Fruit fly (Drosophila melanogaster) whole organism, embryonic: ENCODE results near the gene Naa20A.
A peak's percentile ranks its signal among the peaks of the same experiment; 100 is the strongest.

Source experiments
- CG10267 ChIP-seq: fragments of 200-800 bp; sonication (Bioruptor generic); optimal IDR thresholded peaks from 2 replicates; lab custom pipeline; 2018; ENCODE audit warnings: missing biosample characterization, mild to moderate bottlenecking, missing genetic modification characterization, moderate library complexity
- CG11093 ChIP-seq: fragments of 200-800 bp; sonication (Bioruptor generic); IDR thresholded peaks from 3 replicates; pipeline ENCODE4 v1.3.6; 2022; ENCODE audit warnings: missing biosample characterization, missing genetic modification characterization
- CG11247 ChIP-seq: fragments of 200-800 bp; sonication (Bioruptor generic); IDR thresholded peaks from 2 replicates; pipeline ENCODE4 v1.3.6; 2022; ENCODE audit warnings: missing biosample characterization, missing genetic modification characterization
- CG12299 ChIP-seq: fragments of 200-800 bp; sonication (Bioruptor generic); optimal IDR thresholded peaks from 2 replicates; lab custom pipeline; 2018; ENCODE audit warnings: missing biosample characterization, mild to moderate bottlenecking, missing genetic modification characterization
- CG12942 ChIP-seq: fragments of 200-800 bp; sonication (Bioruptor generic); optimal IDR thresholded peaks from 3 replicates; lab custom pipeline; 2016; ENCODE audit warnings: missing biosample characterization, missing genetic modification characterization
- CG16813 ChIP-seq: fragments of 200-800 bp; sonication (Bioruptor generic); IDR thresholded peaks from 3 replicates; pipeline ENCODE4 v1.3.6; 2022; ENCODE audit warnings: missing biosample characterization, missing genetic modification characterization; ENCODE audit not compliant: partially characterized antibody
- CG1792 ChIP-seq: fragments of 200-800 bp; sonication (Bioruptor generic); optimal IDR thresholded peaks from 2 replicates; lab custom pipeline; 2016; ENCODE audit warnings: missing biosample characterization, missing genetic modification characterization
- CG2889 ChIP-seq: fragments of 200-800 bp; sonication (Bioruptor generic); IDR thresholded peaks from 3 replicates; pipeline ENCODE4 v1.3.6; 2022; ENCODE audit warnings: missing biosample characterization, missing genetic modification characterization
- CG32772 ChIP-seq: fragments of 200-800 bp; sonication (Bioruptor generic); IDR thresholded peaks from 2 replicates; pipeline ENCODE4 v1.3.6; 2022; ENCODE audit warnings: missing biosample characterization, missing genetic modification characterization
- CG34224 ChIP-seq: fragments of 200-800 bp; sonication (Bioruptor generic); IDR thresholded peaks from 3 replicates; pipeline ENCODE4 v1.3.6; 2022; ENCODE audit warnings: missing biosample characterization, missing genetic modification characterization; ENCODE audit not compliant: partially characterized antibody
- CG42726 ChIP-seq: fragments of 200-800 bp; sonication (Bioruptor generic); IDR thresholded peaks from 2 replicates; pipeline ENCODE4 v1.3.6; 2022; ENCODE audit warnings: missing biosample characterization, missing genetic modification characterization; ENCODE audit not compliant: partially characterized antibody
- CG6689 ChIP-seq: fragments of 200-800 bp; sonication (Bioruptor generic); IDR thresholded peaks from 2 replicates; pipeline ENCODE4 v1.3.6; 2022; ENCODE audit warnings: missing biosample characterization, missing genetic modification characterization
- CG8089 ChIP-seq: fragments of 200-800 bp; sonication (Bioruptor generic); optimal IDR thresholded peaks from 3 replicates; lab custom pipeline; 2016; ENCODE audit warnings: missing biosample characterization, missing genetic modification characterization
- CG8290 ChIP-seq, 3 experiments: fragments of 200-800 bp; sonication (Bioruptor generic); optimal IDR thresholded peaks; 2 replicates each; lab custom pipeline; 2016 to 2019; ENCODE audit warnings: missing biosample characterization in 3 of 3, missing genetic modification characterization in 3 of 3, mild to moderate bottlenecking in 2 of 3, moderate library complexity in 1 of 3
- CG8359 ChIP-seq: fragments of 200-800 bp; sonication (Bioruptor generic); optimal IDR thresholded peaks from 2 replicates; lab custom pipeline; 2017; ENCODE audit warnings: missing biosample characterization, mild to moderate bottlenecking, missing genetic modification characterization, borderline replicate concordance
- CG8388 ChIP-seq: fragments of 200-800 bp; sonication (Bioruptor generic); optimal IDR thresholded peaks from 2 replicates; lab custom pipeline; 2019; ENCODE audit warnings: missing biosample characterization, mild to moderate bottlenecking, missing genetic modification characterization, moderate library complexity
- CG9215 ChIP-seq: fragments of 200-800 bp; sonication (Bioruptor generic); IDR thresholded peaks from 2 replicates; pipeline ENCODE4 v1.3.6; 2022; ENCODE audit warnings: missing biosample characterization, missing genetic modification characterization
- CHES-1-like ChIP-seq: fragments of 200-800 bp; sonication (Bioruptor generic); optimal IDR thresholded peaks from 2 replicates; lab custom pipeline; 2016; ENCODE audit warnings: missing biosample characterization, missing genetic modification characterization
- Dad ChIP-seq: fragments of 200-800 bp; sonication (Bioruptor generic); optimal IDR thresholded peaks from 3 replicates; lab custom pipeline; 2016; ENCODE audit warnings: missing biosample characterization, missing genetic modification characterization
- E2f1 ChIP-seq: fragments of 200-800 bp; sonication (Bioruptor generic); IDR thresholded peaks from 2 replicates; pipeline ENCODE4 v1.3.6; 2022; ENCODE audit warnings: missing biosample characterization, missing genetic modification characterization
- HHEX ChIP-seq: fragments of 200-800 bp; sonication (Bioruptor generic); optimal IDR thresholded peaks from 3 replicates; lab custom pipeline; 2017; ENCODE audit warnings: missing biosample characterization, mild to moderate bottlenecking, missing genetic modification characterization, missing genetic modification reagents
- HLH54F ChIP-seq: fragments of 200-800 bp; sonication (Bioruptor generic); optimal IDR thresholded peaks from 3 replicates; lab custom pipeline; 2016; ENCODE audit warnings: missing biosample characterization, missing genetic modification characterization
- Kr ChIP-seq: fragments of 200-800 bp; sonication (Bioruptor generic); optimal IDR thresholded peaks from 2 replicates; lab custom pipeline; 2017; ENCODE audit warnings: missing biosample characterization, mild to moderate bottlenecking, missing genetic modification characterization
- Mad ChIP-seq: fragments of 200-800 bp; sonication (Bioruptor generic); optimal IDR thresholded peaks from 2 replicates; lab custom pipeline; 2016; ENCODE audit warnings: missing biosample characterization, missing genetic modification characterization
- Nf-YB ChIP-seq: fragments of 200-800 bp; sonication (Bioruptor generic); optimal IDR thresholded peaks from 3 replicates; lab custom pipeline; 2019; ENCODE audit warnings: missing biosample characterization, mild to moderate bottlenecking, missing genetic modification characterization, moderate library complexity
- Pdp1 ChIP-seq, 2 experiments: fragments of 200-800 bp; sonication (Bioruptor generic); optimal IDR thresholded peaks; 3 replicates each; lab custom pipeline; 2016; ENCODE audit warnings: missing biosample characterization in 2 of 2, missing genetic modification characterization in 2 of 2, mild to moderate bottlenecking in 1 of 2, moderate library complexity in 1 of 2
- Taf1 ChIP-seq: fragments of 200-800 bp; sonication (Bioruptor generic); IDR thresholded peaks from 2 replicates; pipeline ENCODE4 v1.3.6; 2022; ENCODE audit warnings: missing biosample characterization, missing genetic modification characterization
- bowl ChIP-seq: fragments of 200-800 bp; sonication (Bioruptor generic); IDR thresholded peaks from 2 replicates; pipeline ENCODE4 v1.3.6; 2022; ENCODE audit warnings: missing biosample characterization, missing genetic modification characterization
- cg ChIP-seq: fragments of 200-800 bp; sonication (Bioruptor generic); optimal IDR thresholded peaks from 3 replicates; lab custom pipeline; 2019; ENCODE audit warnings: missing biosample characterization, mild to moderate bottlenecking, missing genetic modification characterization, moderate library complexity
- ci ChIP-seq: fragments of 200-800 bp; sonication (Bioruptor generic); IDR thresholded peaks from 3 replicates; pipeline ENCODE4 v1.3.6; 2022; ENCODE audit warnings: missing biosample characterization, missing genetic modification characterization
- corto ChIP-seq: fragments of 200-800 bp; sonication (Bioruptor generic); optimal IDR thresholded peaks from 2 replicates; lab custom pipeline; 2016; ENCODE audit warnings: missing biosample characterization, mild to moderate bottlenecking, missing genetic modification characterization, moderate library complexity
- danr ChIP-seq: fragments of 200-800 bp; sonication (Bioruptor generic); IDR thresholded peaks from 2 replicates; pipeline ENCODE4 v1.3.6; 2022; ENCODE audit warnings: missing biosample characterization, missing genetic modification characterization
- ewg ChIP-seq: fragments of 200-800 bp; sonication (Bioruptor generic); optimal IDR thresholded peaks from 3 replicates; lab custom pipeline; 2017; ENCODE audit warnings: mild to moderate bottlenecking, missing biosample characterization, missing genetic modification reagents, missing genetic modification characterization
- eyg ChIP-seq: fragments of 200-800 bp; sonication (Bioruptor generic); optimal IDR thresholded peaks from 3 replicates; lab custom pipeline; 2016; ENCODE audit warnings: missing biosample characterization, missing genetic modification characterization
- fd96Cb ChIP-seq: fragments of 200-800 bp; sonication (Bioruptor generic); optimal IDR thresholded peaks from 2 replicates; lab custom pipeline; 2018; ENCODE audit warnings: missing biosample characterization, mild to moderate bottlenecking, missing genetic modification characterization, moderate library complexity
- grn ChIP-seq: fragments of 200-800 bp; sonication (Bioruptor generic); optimal IDR thresholded peaks from 3 replicates; lab custom pipeline; 2017; ENCODE audit warnings: missing biosample characterization, missing genetic modification characterization
- jing ChIP-seq: fragments of 200-800 bp; sonication (Bioruptor generic); optimal IDR thresholded peaks from 2 replicates; lab custom pipeline; 2018; ENCODE audit warnings: missing biosample characterization, mild to moderate bottlenecking, missing genetic modification characterization
- lab ChIP-seq: fragments of 200-800 bp; sonication (Bioruptor generic); optimal IDR thresholded peaks from 3 replicates; lab custom pipeline; 2017; ENCODE audit warnings: missing biosample characterization, missing genetic modification characterization, mild to moderate bottlenecking, moderate library complexity, missing genetic modification reagents
- odd ChIP-seq: fragments of 200-800 bp; sonication (Bioruptor generic); optimal IDR thresholded peaks from 2 replicates; lab custom pipeline; 2017; ENCODE audit warnings: missing biosample characterization, mild to moderate bottlenecking, missing genetic modification characterization
- p53 ChIP-seq: fragments of 200-800 bp; sonication (Bioruptor generic); optimal IDR thresholded peaks from 2 replicates; lab custom pipeline; 2016; ENCODE audit warnings: missing biosample characterization, missing genetic modification characterization
- pfk ChIP-seq: fragments of 200-800 bp; sonication (Bioruptor generic); optimal IDR thresholded peaks from 2 replicates; lab custom pipeline; 2018; ENCODE audit warnings: missing biosample characterization, mild to moderate bottlenecking, missing genetic modification characterization, moderate library complexity
- pros ChIP-seq: fragments of 200-800 bp; sonication (Bioruptor generic); optimal IDR thresholded peaks from 3 replicates; lab custom pipeline; 2019; ENCODE audit warnings: missing biosample characterization, mild to moderate bottlenecking, missing genetic modification characterization, moderate library complexity
- pzg ChIP-seq: fragments of 200-800 bp; sonication (Bioruptor generic); optimal IDR thresholded peaks from 3 replicates; lab custom pipeline; 2018; ENCODE audit warnings: missing biosample characterization, mild to moderate bottlenecking, missing genetic modification characterization, moderate library complexity
- row ChIP-seq: fragments of 200-800 bp; sonication (Bioruptor generic); IDR thresholded peaks from 3 replicates; pipeline ENCODE4 v1.3.6; 2022; ENCODE audit warnings: missing biosample characterization, missing genetic modification characterization
- sens ChIP-seq: fragments of 200-800 bp; sonication (Bioruptor generic); peaks from one replicate; lab custom pipeline; 2016; ENCODE audit warnings: missing biosample characterization, missing genetic modification characterization
- sr ChIP-seq: fragments of 200-800 bp; sonication (Bioruptor generic); IDR thresholded peaks from 3 replicates; pipeline ENCODE4 v1.3.6; 2022; ENCODE audit warnings: missing biosample characterization, missing genetic modification characterization
- stwl ChIP-seq: fragments of 200-800 bp; sonication (Bioruptor generic); optimal IDR thresholded peaks from 3 replicates; lab custom pipeline; 2018; ENCODE audit warnings: missing biosample characterization, mild to moderate bottlenecking, missing genetic modification characterization, moderate library complexity
- usp ChIP-seq: fragments of >200 bp; optimal IDR thresholded peaks from 2 replicates; lab custom pipeline; 2017; ENCODE audit warnings: missing biosample characterization, missing genetic modification characterization
- wdn ChIP-seq: fragments of 200-800 bp; sonication (Bioruptor generic); IDR thresholded peaks from 2 replicates; pipeline ENCODE4 v1.3.6; 2022; ENCODE audit warnings: missing biosample characterization, missing genetic modification characterization

The Naa20A gene

DNA sequence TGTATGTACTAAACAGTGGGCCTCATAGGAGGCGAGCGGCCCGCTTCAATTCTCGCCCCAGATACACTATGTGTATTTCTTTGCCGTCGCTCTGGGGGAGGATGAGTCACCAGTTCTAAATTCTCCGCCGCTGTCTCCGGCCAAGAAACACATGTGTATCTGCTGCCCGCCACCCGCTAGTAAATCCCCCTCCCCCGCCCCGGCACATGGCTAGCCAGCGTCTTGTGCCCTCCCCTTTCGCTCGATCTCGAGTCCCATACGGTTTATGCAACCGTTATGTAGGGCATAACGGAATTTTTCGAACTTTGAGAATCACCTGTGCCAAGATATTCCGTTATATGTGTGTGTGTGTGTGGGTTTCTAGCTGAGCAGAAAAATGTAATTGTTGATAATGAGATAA is 17.0 kb downstream of the Naa20A start (continued):
- TF ChIP-seq Mad (GFP tag; lab: Kevin White, UChicago) (no peak), corto (no peak), Dad (GFP tag; lab: Kevin White, UChicago) (no peak), Kr (GFP tag; lab: Kevin White, UChicago) (no peak), pros (GFP tag; lab: Kevin White, UChicago) (peak; percentile 83), stwl (tag; lab: Kevin White, UChicago) (no peak), E2f1 (GFP tag; lab: Robert Waterston, UW) (no peak)

DNA sequence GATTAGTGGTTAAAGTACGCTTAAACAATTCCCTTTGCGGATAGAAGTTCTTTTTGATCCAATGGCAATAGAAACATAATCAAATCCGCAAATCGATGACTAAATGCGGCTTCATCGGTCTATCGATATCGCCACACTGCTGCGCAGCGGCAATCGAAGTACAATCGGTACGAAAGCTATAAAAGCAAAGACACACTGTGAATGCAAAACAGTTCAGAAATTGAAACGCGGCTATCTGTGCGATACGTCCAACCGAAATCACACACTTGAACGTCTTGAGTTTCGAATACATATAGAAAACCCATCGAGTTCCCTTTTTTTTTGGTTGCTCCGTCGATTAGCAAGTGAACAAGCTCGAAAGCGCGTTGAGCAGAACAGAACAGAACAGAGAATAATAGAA is 17.9 kb downstream of the Naa20A start, which contains the start of gene CG14207:
Gene CG14207, plus strand, starts transcription at position 203 of the 400 bp plus-strand sequence.
- peak; percentile 65; the same call in 2 of the 3 replicates for TF ChIP-seq ci (GFP tag; lab: Robert Waterston, UW)
- TF ChIP-seq CHES-1-like (GFP tag; lab: Kevin White, UChicago), result peak; percentile 34
- TF ChIP-seq Nf-YB (GFP tag; lab: Kevin White, UChicago), result no peak
- no peak for TF ChIP-seq bowl (GFP tag; lab: Robert Waterston, UW)
- TF ChIP-seq grn (GFP tag; lab: Kevin White, UChicago), result no peak
- TF ChIP-seq odd (GFP tag; lab: Kevin White, UChicago), result no peak
- no peak for TF ChIP-seq p53 (GFP tag; lab: Kevin White, UChicago)
- TF ChIP-seq cg (GFP tag; lab: Kevin White, UChicago), result peak; percentile 0
- peak; percentile 63 for TF ChIP-seq sens (GFP tag; lab: Kevin White, UChicago)
- no peak for TF ChIP-seq CG8359 (GFP tag; lab: Kevin White, UChicago)
- TF ChIP-seq row (GFP tag; lab: Robert Waterston, UW), result peak; percentile 13; the same call in 1 of the 3 replicates
- peak; percentile 59; the same call in 1 of the 2 replicates for TF ChIP-seq CG42726 (GFP tag; lab: Robert Waterston, UW)
- peak; percentile 40 for TF ChIP-seq ewg (GFP tag; lab: Kevin White, UChicago)
- TF ChIP-seq CG8290 (GFP tag; optimal IDR thresholded peaks at IDR 0.05; lab: Kevin White, UChicago), result no peak
- TF ChIP-seq CG8290 (tag; optimal IDR thresholded peaks at IDR 0.05; lab: Kevin White, UChicago), result peak in 1 of 2 experiments; percentile 63
- no peak for TF ChIP-seq pfk (GFP tag; lab: Kevin White, UChicago)
- no peak for TF ChIP-seq wdn (GFP tag; lab: Robert Waterston, UW)
- peak; percentile 14 for TF ChIP-seq lab (GFP tag; lab: Kevin White, UChicago)
- TF ChIP-seq HLH54F (GFP tag; lab: Kevin White, UChicago), result no peak
- TF ChIP-seq danr (GFP tag; lab: Robert Waterston, UW), result no peak
- no peak for TF ChIP-seq CG8089
- peak; percentile 1 for TF ChIP-seq CG12299 (tag; lab: Kevin White, UChicago)
- no peak for TF ChIP-seq CG9215 (GFP tag; lab: Robert Waterston, UW)
- TF ChIP-seq CG12942 (GFP tag; lab: Kevin White, UChicago), result no peak
- peak; percentile 73 for TF ChIP-seq CG34224 (GFP tag; lab: Robert Waterston, UW)
- no peak for TF ChIP-seq fd96Cb (tag; lab: Kevin White, UChicago)
- peak; percentile 30; the same call in 1 of the 2 replicates for TF ChIP-seq CG11247 (GFP tag; lab: Robert Waterston, UW)
- peak; percentile 44 for TF ChIP-seq HHEX
- TF ChIP-seq eyg (GFP tag; lab: Kevin White, UChicago), result peak; percentile 8
- TF ChIP-seq CG16813, result peak; percentile 62; the same call in 2 of the 3 replicates
- TF ChIP-seq CG11093 (GFP tag; lab: Robert Waterston, UW), result no peak
- 0 out of 3 replicates have a peak, but pooled peaks have one; percentile 12 for TF ChIP-seq sr (GFP tag; lab: Robert Waterston, UW)
- TF ChIP-seq CG1792 (GFP tag; lab: Kevin White, UChicago), result no peak
- TF ChIP-seq CG8388, result no peak
- no peak for TF ChIP-seq CG2889 (GFP tag; lab: Robert Waterston, UW)
- peak; percentile 51 for TF ChIP-seq pzg (GFP tag; lab: Kevin White, UChicago)
- no peak for TF ChIP-seq CG6689
- TF ChIP-seq jing (GFP tag; lab: Kevin White, UChicago), result no peak
- TF ChIP-seq Taf1 (GFP tag; lab: Robert Waterston, UW), result no peak
- TF ChIP-seq CG10267 (tag; lab: Kevin White, UChicago), result no peak
- TF ChIP-seq CG32772 (GFP tag; lab: Robert Waterston, UW), result no peak
- peak in 1 of 2 experiments; percentile 6 for TF ChIP-seq Pdp1 (GFP tag; optimal IDR thresholded peaks at IDR 0.05; lab: Kevin White, UChicago)
- TF ChIP-seq usp (GFP tag; lab: Kevin White, UChicago), result no peak
